Worm (Caenorhabditis elegans) whole organism, L4/young adult: Measurements from ENCODE around the gene F31F6.2.

Experiments used
- dao-5 ChIP-seq: sonication (generic microtip); optimal IDR thresholded peaks from 2 replicates; lab custom pipeline; 2016; ENCODE audit warnings: missing genotype, missing genetic modification characterization, moderate library complexity, missing compliant biosample characterization
- him-1 ChIP-seq: sonication (generic microtip); optimal IDR thresholded peaks from 2 replicates; lab custom pipeline; 2016; ENCODE audit warnings: missing genotype, missing genetic modification reagents, missing genetic modification characterization, missing compliant biosample characterization

- no peak for TF ChIP-seq him-1
- no peak for TF ChIP-seq dao-5 (tag; lab: Kevin White, UChicago)
Observed at ce11 chrX:14877691-14878090, 6.0 kb upstream of the F31F6.2 start.
